Fruit fly (Drosophila melanogaster) whole organism, prepupa: ENCODE measurements around the gene ppk5.

ENCODE experiments used
- CG6808 ChIP-seq: fragments of 200-800 bp; sonication (Bioruptor generic); optimal IDR thresholded peaks from 3 replicates; lab custom pipeline; 2017; ENCODE audit warnings: missing biosample characterization, missing genetic modification characterization, mild to moderate bottlenecking, moderate library complexity, missing genetic modification reagents
- CG6854 ChIP-seq: fragments of 200-800 bp; sonication (Bioruptor generic); optimal IDR thresholded peaks from 2 replicates; lab custom pipeline; 2017; ENCODE audit warnings: missing biosample characterization, mild to moderate bottlenecking, missing genetic modification characterization
- Eip75B ChIP-seq: fragments of 200-800 bp; sonication (Bioruptor generic); optimal IDR thresholded peaks from 3 replicates; lab custom pipeline; 2016; ENCODE audit warnings: missing biosample characterization, missing genetic modification characterization
- Eip93F ChIP-seq: fragments of 200-800 bp; sonication (Bioruptor generic); optimal IDR thresholded peaks from 2 replicates; lab custom pipeline; 2016; ENCODE audit warnings: missing biosample characterization, mild to moderate bottlenecking, missing genetic modification characterization
- Hr38 ChIP-seq: sonication (Bioruptor generic); optimal IDR thresholded peaks from 2 replicates; lab custom pipeline; 2016; ENCODE audit warnings: missing biosample characterization, missing genetic modification characterization
- Lpt ChIP-seq: fragments of 200-800 bp; sonication (Bioruptor generic); optimal IDR thresholded peaks from 3 replicates; lab custom pipeline; 2016; ENCODE audit warnings: missing biosample characterization, missing genetic modification characterization
- dac ChIP-seq: fragments of 200-800 bp; sonication (Bioruptor generic); optimal IDR thresholded peaks from 2 replicates; lab custom pipeline; 2017; ENCODE audit warnings: missing biosample characterization, mild to moderate bottlenecking, missing genetic modification characterization
- salr ChIP-seq, 2 experiments: fragments of 200-800 bp; sonication (Bioruptor generic); optimal IDR thresholded peaks; 3 replicates each; lab custom pipeline; 2016 to 2018; ENCODE audit warnings: missing biosample characterization in 2 of 2, missing genetic modification characterization in 2 of 2, mild to moderate bottlenecking in 1 of 2

- TF ChIP-seq Eip93F (GFP tag; lab: Kevin White, UChicago) (no peak), CG6854 (no peak), Hr38 (GFP tag; lab: Kevin White, UChicago) (no peak), Lpt (GFP tag; lab: Kevin White, UChicago) (no peak), dac (no peak), Eip75B (no peak), CG6808 (GFP tag; lab: Kevin White, UChicago) (no peak), salr (GFP tag; optimal IDR thresholded peaks at IDR 0.05; lab: Kevin White, UChicago) (no peak)
Observed at dm6 chr3L:21558176-21558871, 23.9 kb downstream of the ppk5 start, which contains the start of gene CG7173.
